Fruit fly (Drosophila melanogaster) whole organism, embryonic: ENCODE results near the gene CG42749.

ENCODE experiments used
- Atf3 ChIP-seq: fragments of 200-800 bp; sonication (Bioruptor generic); optimal IDR thresholded peaks from 3 replicates; lab custom pipeline; 2016; ENCODE audit warnings: missing biosample characterization, missing genetic modification characterization
- B-H1 ChIP-seq: fragments of 200-800 bp; sonication (Bioruptor generic); IDR thresholded peaks from 3 replicates; pipeline ENCODE4 v1.3.6; 2022; ENCODE audit warnings: missing biosample characterization, missing genetic modification characterization
- Bdp1 ChIP-seq: fragments of 200-800 bp; sonication (Bioruptor generic); optimal IDR thresholded peaks from 3 replicates; lab custom pipeline; 2016; ENCODE audit warnings: missing biosample characterization, missing genetic modification characterization
- CG11093 ChIP-seq: fragments of 200-800 bp; sonication (Bioruptor generic); IDR thresholded peaks from 3 replicates; pipeline ENCODE4 v1.3.6; 2022; ENCODE audit warnings: missing biosample characterization, missing genetic modification characterization
- CG11695 ChIP-seq: fragments of 200-800 bp; sonication (Bioruptor generic); IDR thresholded peaks from 3 replicates; pipeline ENCODE4 v1.3.6; 2022; ENCODE audit warnings: missing biosample characterization, missing genetic modification characterization
- CG13424 ChIP-seq: fragments of 200-800 bp; sonication (Bioruptor generic); optimal IDR thresholded peaks from 2 replicates; lab custom pipeline; 2019; ENCODE audit warnings: missing biosample characterization, mild to moderate bottlenecking, missing genetic modification characterization, moderate library complexity
- CG14014 ChIP-seq: fragments of 200-800 bp; sonication (Bioruptor generic); IDR thresholded peaks from 2 replicates; pipeline ENCODE4 v1.3.6; 2022; ENCODE audit warnings: missing biosample characterization, missing genetic modification characterization
- CG1647 ChIP-seq: fragments of 200-800 bp; sonication (Bioruptor generic); optimal IDR thresholded peaks from 3 replicates; lab custom pipeline; 2016; ENCODE audit warnings: missing biosample characterization, missing genetic modification characterization
- CG16813 ChIP-seq: fragments of 200-800 bp; sonication (Bioruptor generic); IDR thresholded peaks from 3 replicates; pipeline ENCODE4 v1.3.6; 2022; ENCODE audit warnings: missing biosample characterization, missing genetic modification characterization; ENCODE audit not compliant: partially characterized antibody
- CG17361 ChIP-seq: fragments of 200-800 bp; sonication (Bioruptor generic); IDR thresholded peaks from 3 replicates; pipeline ENCODE4 v1.3.6; 2022; ENCODE audit warnings: missing biosample characterization, missing genetic modification characterization
- CG17385 ChIP-seq: fragments of 200-800 bp; sonication (Bioruptor generic); optimal IDR thresholded peaks from 3 replicates; lab custom pipeline; 2018; ENCODE audit warnings: missing biosample characterization, mild to moderate bottlenecking, missing genetic modification characterization
- CG18262 ChIP-seq: fragments of 200-800 bp; optimal IDR thresholded peaks from 3 replicates; lab custom pipeline; 2019; ENCODE audit warnings: missing biosample characterization, mild to moderate bottlenecking, missing genetic modification characterization, moderate library complexity
- CG1832 ChIP-seq: fragments of 200-800 bp; sonication (Bioruptor generic); optimal IDR thresholded peaks from 2 replicates; lab custom pipeline; 2017; ENCODE audit warnings: missing biosample characterization, mild to moderate bottlenecking, missing genetic modification characterization, inconsistent platforms
- CG33557 ChIP-seq: fragments of 200-800 bp; sonication (Bioruptor generic); optimal IDR thresholded peaks from 2 replicates; lab custom pipeline; 2019; ENCODE audit warnings: missing biosample characterization, mild to moderate bottlenecking, missing genetic modification characterization, moderate library complexity
- CG34422 ChIP-seq: fragments of 200-800 bp; sonication (Bioruptor generic); IDR thresholded peaks from 3 replicates; pipeline ENCODE4 v1.3.6; 2022; ENCODE audit warnings: missing biosample characterization, missing genetic modification characterization
- CG6654 ChIP-seq: fragments of 200-800 bp; sonication (Bioruptor generic); optimal IDR thresholded peaks from 2 replicates; lab custom pipeline; 2017; ENCODE audit warnings: missing biosample characterization, mild to moderate bottlenecking, missing genetic modification characterization
- CG6854 ChIP-seq: fragments of 200-800 bp; sonication (Bioruptor generic); optimal IDR thresholded peaks from 3 replicates; lab custom pipeline; 2017; ENCODE audit warnings: missing biosample characterization, mild to moderate bottlenecking, missing genetic modification characterization
- CG7556 ChIP-seq: fragments of 200-800 bp; sonication (Bioruptor generic); optimal IDR thresholded peaks from 2 replicates; lab custom pipeline; 2017; ENCODE audit warnings: missing biosample characterization, mild to moderate bottlenecking, missing genetic modification characterization
- CG8944 ChIP-seq: fragments of 200-800 bp; sonication (Bioruptor generic); optimal IDR thresholded peaks from 3 replicates; lab custom pipeline; 2016; ENCODE audit warnings: missing biosample characterization, missing genetic modification characterization
- CG9609 ChIP-seq: fragments of 200-800 bp; sonication (Bioruptor generic); optimal IDR thresholded peaks from 3 replicates; lab custom pipeline; 2016; ENCODE audit warnings: missing biosample characterization, missing genetic modification characterization
- CG9797 ChIP-seq: fragments of 200-800 bp; sonication (Bioruptor generic); optimal IDR thresholded peaks from 3 replicates; lab custom pipeline; 2018; ENCODE audit warnings: missing biosample characterization, mild to moderate bottlenecking, missing genetic modification characterization
- Deaf1 ChIP-seq: fragments of 200-800 bp; optimal IDR thresholded peaks from 3 replicates; lab custom pipeline; 2019; ENCODE audit warnings: missing biosample characterization, mild to moderate bottlenecking, missing genetic modification characterization, moderate library complexity
- Doc3 ChIP-seq: fragments of 200-800 bp; sonication (Bioruptor generic); IDR thresholded peaks from 3 replicates; pipeline ENCODE4 v1.3.6; 2022; ENCODE audit warnings: missing biosample characterization, missing genetic modification characterization; ENCODE audit not compliant: partially characterized antibody
- E2f1 ChIP-seq: fragments of 200-800 bp; sonication (Bioruptor generic); IDR thresholded peaks from 2 replicates; pipeline ENCODE4 v1.3.6; 2022; ENCODE audit warnings: missing biosample characterization, missing genetic modification characterization
- Ets65A ChIP-seq: fragments of 200-800 bp; sonication (Bioruptor generic); peaks from one replicate; lab custom pipeline; 2016; ENCODE audit warnings: missing biosample characterization, missing genetic modification characterization
- HLH4C ChIP-seq: fragments of 200-800 bp; sonication (Bioruptor generic); IDR thresholded peaks from 3 replicates; pipeline ENCODE4 v1.3.6; 2022; ENCODE audit warnings: missing biosample characterization, missing genetic modification characterization; ENCODE audit not compliant: partially characterized antibody
- MESR4 ChIP-seq: fragments of 200-800 bp; sonication (Bioruptor generic); optimal IDR thresholded peaks from 2 replicates; lab custom pipeline; 2018; ENCODE audit warnings: missing biosample characterization, mild to moderate bottlenecking, missing genetic modification characterization, moderate library complexity
- Poxn ChIP-seq: fragments of 200-800 bp; sonication (Bioruptor generic); IDR thresholded peaks from 2 replicates; pipeline ENCODE4 v1.3.6; 2022; ENCODE audit warnings: missing biosample characterization, missing genetic modification characterization
- Sry-β ChIP-seq: fragments of 200-800 bp; sonication (Bioruptor generic); optimal IDR thresholded peaks from 2 replicates; lab custom pipeline; 2018; ENCODE audit warnings: missing biosample characterization, mild to moderate bottlenecking, missing genetic modification characterization, moderate library complexity
- Sry-δ ChIP-seq: fragments of 200-800 bp; sonication (Bioruptor generic); optimal IDR thresholded peaks from 2 replicates; lab custom pipeline; 2016; ENCODE audit warnings: missing biosample characterization, missing genetic modification characterization
- Taf1 ChIP-seq: fragments of 200-800 bp; sonication (Bioruptor generic); IDR thresholded peaks from 2 replicates; pipeline ENCODE4 v1.3.6; 2022; ENCODE audit warnings: missing biosample characterization, missing genetic modification characterization
- ara ChIP-seq: fragments of 200-800 bp; sonication (Bioruptor generic); IDR thresholded peaks from 2 replicates; pipeline ENCODE4 v1.3.6; 2022; ENCODE audit warnings: missing biosample characterization, missing genetic modification characterization
- ase ChIP-seq: fragments of 200-800 bp; sonication (Bioruptor generic); IDR thresholded peaks from 3 replicates; pipeline ENCODE4 v1.3.6; 2022; ENCODE audit warnings: missing biosample characterization, missing genetic modification characterization
- az2 ChIP-seq: fragments of 200-800 bp; sonication (Bioruptor generic); optimal IDR thresholded peaks from 3 replicates; lab custom pipeline; 2016; ENCODE audit warnings: missing biosample characterization, missing genetic modification characterization
- chif ChIP-seq, 2 experiments: fragments of 200-800 bp; sonication (Bioruptor generic); optimal IDR thresholded peaks; 3 replicates each; lab custom pipeline; 2016; ENCODE audit warnings: missing biosample characterization in 2 of 2, missing genetic modification characterization in 2 of 2
- dm ChIP-seq: fragments of 200-800 bp; sonication (Bioruptor generic); optimal IDR thresholded peaks from 3 replicates; lab custom pipeline; 2016; ENCODE audit warnings: missing biosample characterization, missing genetic modification characterization
- dpn ChIP-seq, 2 experiments: fragments of 200-800 bp; sonication (Bioruptor generic); optimal IDR thresholded peaks; 3 replicates each; lab custom pipeline; 2016; ENCODE audit warnings: missing biosample characterization in 2 of 2, missing genetic modification characterization in 2 of 2
- exex ChIP-seq: fragments of 200-800 bp; sonication (Bioruptor generic); optimal IDR thresholded peaks from 4 replicates; lab custom pipeline; 2018; ENCODE audit warnings: missing biosample characterization, mild to moderate bottlenecking, missing genetic modification characterization, moderate library complexity
- fd64A ChIP-seq: fragments of 200-800 bp; sonication (Bioruptor generic); optimal IDR thresholded peaks from 3 replicates; lab custom pipeline; 2018; ENCODE audit warnings: missing biosample characterization, mild to moderate bottlenecking, missing genetic modification characterization
- grn ChIP-seq: fragments of 200-800 bp; sonication (Bioruptor generic); optimal IDR thresholded peaks from 3 replicates; lab custom pipeline; 2017; ENCODE audit warnings: missing biosample characterization, missing genetic modification characterization
- gro ChIP-seq: fragments of 200-800 bp; sonication (Bioruptor generic); optimal IDR thresholded peaks from 2 replicates; lab custom pipeline; 2016; ENCODE audit warnings: missing biosample characterization, missing genetic modification characterization
- hbn ChIP-seq: fragments of 200-800 bp; sonication (Bioruptor generic); IDR thresholded peaks from 2 replicates; pipeline ENCODE4 v1.3.6; 2022; ENCODE audit warnings: missing biosample characterization, missing genetic modification characterization; ENCODE audit not compliant: partially characterized antibody
- ind ChIP-seq: fragments of 200-800 bp; sonication (Bioruptor generic); optimal IDR thresholded peaks from 3 replicates; lab custom pipeline; 2016; ENCODE audit warnings: missing biosample characterization, missing genetic modification characterization
- ken ChIP-seq: fragments of 200-800 bp; sonication (Bioruptor generic); IDR thresholded peaks from 3 replicates; pipeline ENCODE4 v1.3.6; 2022; ENCODE audit warnings: missing biosample characterization, missing genetic modification characterization
- lab ChIP-seq: fragments of 200-800 bp; sonication (Bioruptor generic); optimal IDR thresholded peaks from 3 replicates; lab custom pipeline; 2017; ENCODE audit warnings: missing biosample characterization, missing genetic modification characterization, mild to moderate bottlenecking, moderate library complexity, missing genetic modification reagents
- pum ChIP-seq: fragments of 200-800 bp; sonication (Bioruptor generic); optimal IDR thresholded peaks from 2 replicates; lab custom pipeline; 2016; ENCODE audit warnings: missing biosample characterization, missing genetic modification characterization
- sisA ChIP-seq: fragments of 200-800 bp; sonication (Bioruptor generic); IDR thresholded peaks from 2 replicates; pipeline ENCODE4 v1.3.6; 2022; ENCODE audit warnings: missing biosample characterization, missing genetic modification characterization
- slp2 ChIP-seq: fragments of 200-800 bp; sonication (Bioruptor generic); optimal IDR thresholded peaks from 2 replicates; lab custom pipeline; 2016; ENCODE audit warnings: missing biosample characterization, missing genetic modification characterization
- so ChIP-seq: fragments of 200-800 bp; sonication (Bioruptor generic); IDR thresholded peaks from 3 replicates; pipeline ENCODE4 v1.3.6; 2022; ENCODE audit warnings: missing biosample characterization, missing genetic modification characterization
- sug ChIP-seq: fragments of 200-800 bp; optimal IDR thresholded peaks from 2 replicates; lab custom pipeline; 2019; ENCODE audit warnings: missing biosample characterization, mild to moderate bottlenecking, missing genetic modification characterization, moderate library complexity
- wor ChIP-seq: fragments of 200-800 bp; sonication (Bioruptor generic); IDR thresholded peaks from 2 replicates; pipeline ENCODE4 v1.3.6; 2022; ENCODE audit warnings: missing biosample characterization, missing genetic modification characterization

Gene CG42749

dm6 chrX:5322459-5322883 is 26.6 kb downstream of the CG42749 start, which contains the start of gene Rnp4F (continued):
- TF ChIP-seq CG18262 (tag; lab: Kevin White, UChicago) (no peak), CG13424 (peak; percentile 55), CG7556 (GFP tag; lab: Kevin White, UChicago) (no peak), ara (GFP tag; lab: Robert Waterston, UW) (peak; percentile 67), CG1832 (no peak), chif (GFP tag; optimal IDR thresholded peaks at IDR 0.05; lab: Kevin White, UChicago) (peak; percentile 17 to 64), Atf3 (GFP tag; lab: Kevin White, UChicago) (peak; percentile 57), MESR4 (GFP tag; lab: Kevin White, UChicago) (peak; percentile 24), dm (peak; percentile 59), B-H1 (GFP tag; lab: Robert Waterston, UW) (peak; percentile 35; the same call in 1 of the 3 replicates), E2f1 (GFP tag; lab: Robert Waterston, UW) (peak; percentile 79), dpn (GFP tag; optimal IDR thresholded peaks at IDR 0.05; lab: Kevin White, UChicago) (peak; percentile 77 to 80), CG9609 (GFP tag; lab: Kevin White, UChicago) (peak; percentile 72), Taf1 (GFP tag; lab: Robert Waterston, UW) (peak; percentile 21; the same call in 1 of the 2 replicates), CG17361 (GFP tag; lab: Robert Waterston, UW) (no peak; the same call in 1 of the 3 replicates), gro (GFP tag; lab: Kevin White, UChicago) (peak; percentile 72), Ets65A (GFP tag; lab: Kevin White, UChicago) (peak; percentile 99), fd64A (no peak), ase (GFP tag; lab: Robert Waterston, UW) (peak; percentile 45; the same call in 2 of the 3 replicates), sug (tag; lab: Kevin White, UChicago) (no peak), pum (GFP tag; lab: Kevin White, UChicago) (peak; percentile 72), lab (GFP tag; lab: Kevin White, UChicago) (no peak), Poxn (GFP tag; lab: Robert Waterston, UW) (peak; percentile 27; the same call in 1 of the 2 replicates), Deaf1 (tag; lab: Kevin White, UChicago) (no peak), CG11695 (GFP tag; lab: Robert Waterston, UW) (no peak), az2 (GFP tag; lab: Kevin White, UChicago) (peak; percentile 68), Sry-β (peak; percentile 27), CG16813 (GFP tag; lab: Robert Waterston, UW) (peak; percentile 86), ken (GFP tag; lab: Robert Waterston, UW) (peak; percentile 72; the same call in 2 of the 3 replicates), hbn (GFP tag; lab: Robert Waterston, UW) (peak; percentile 64; the same call in 1 of the 2 replicates), Doc3 (GFP tag; lab: Robert Waterston, UW) (peak; percentile 62; the same call in 2 of the 3 replicates), exex (no peak), CG11093 (GFP tag; lab: Robert Waterston, UW) (peak; percentile 37; the same call in 1 of the 3 replicates), CG33557 (no peak), Bdp1 (GFP tag; lab: Kevin White, UChicago) (peak; percentile 37), Sry-δ (peak; percentile 94), so (peak; percentile 36; the same call in 1 of the 3 replicates), CG34422 (GFP tag; lab: Robert Waterston, UW) (peak; percentile 84), CG9797 (GFP tag; lab: Kevin White, UChicago) (peak; percentile 74), wor (GFP tag; lab: Robert Waterston, UW) (peak; percentile 40; the same call in 1 of the 2 replicates), HLH4C (GFP tag; lab: Robert Waterston, UW) (peak; percentile 71), CG6854 (no peak), sisA (GFP tag; lab: Robert Waterston, UW) (peak; percentile 79), CG17385 (peak; percentile 24), CG8944 (peak; percentile 76), grn (GFP tag; lab: Kevin White, UChicago) (no peak), ind (GFP tag; lab: Kevin White, UChicago) (peak; percentile 79), CG14014 (peak; percentile 57; the same call in 1 of the 2 replicates), CG1647 (GFP tag; lab: Kevin White, UChicago) (peak; percentile 65), slp2 (GFP tag; lab: Kevin White, UChicago) (peak; percentile 44), CG6654 (GFP tag; lab: Kevin White, UChicago) (no peak)
